Fruit fly (Drosophila melanogaster): ENCODE results near the gene Imp.

Imp gene

dm6 chrX:10857376-10857775, 33.3 kb upstream of the Imp start, which contains the start of the genes sofe and CG2186 (continued):
- TF ChIP-seq CHES-1-like (GFP tag; optimal IDR thresholded peaks at IDR 0.05), result peak; percentile 28
- peak; percentile 81 for TF ChIP-seq vnd (GFP tag; IDR thresholded peaks at IDR 0.05; ENCODE audit: partially characterized antibody)
- peak; percentile 57 for TF ChIP-seq MBD-R2 (GFP tag; IDR thresholded peaks at IDR 0.05)
- TF ChIP-seq Fer3 (tag; optimal IDR thresholded peaks at IDR 0.05), result peak; percentile 31
- no peak for TF ChIP-seq Mrtf (GFP tag; IDR thresholded peaks at IDR 0.05)
- TF ChIP-seq Hr39 (optimal IDR thresholded peaks at IDR 0.05), result no peak
- no peak for TF ChIP-seq CG7987 (GFP tag; optimal IDR thresholded peaks at IDR 0.05)
- no peak for TF ChIP-seq Awh (GFP tag; IDR thresholded peaks at IDR 0.05)
- TF ChIP-seq Xrp1 (GFP tag; IDR thresholded peaks at IDR 0.05), result peak; percentile 54; the same call in 1 of the 2 replicates
- TF ChIP-seq Dip2 (GFP tag; IDR thresholded peaks at IDR 0.05), result no peak
- peak; percentile 81 for TF ChIP-seq trem (tag; optimal IDR thresholded peaks at IDR 0.05)
- no peak for TF ChIP-seq CG10274 (GFP tag; optimal IDR thresholded peaks at IDR 0.05)

- TF ChIP-seq odd (GFP tag; optimal IDR thresholded peaks at IDR 0.05) (no peak), danr (GFP tag; IDR thresholded peaks at IDR 0.05) (no peak), Ada2b (GFP tag; IDR thresholded peaks at IDR 0.05) (no peak), sens (GFP tag) (peak; percentile 32), gce (GFP tag; IDR thresholded peaks at IDR 0.05) (no peak), inv (GFP tag; IDR thresholded peaks at IDR 0.05; ENCODE audit: partially characterized antibody) (no peak), trem (tag; optimal IDR thresholded peaks at IDR 0.05) (peak; percentile 42), CG4617 (GFP tag; optimal IDR thresholded peaks at IDR 0.05; ENCODE audit: borderline replicate concordance) (no peak), CG7357 (GFP tag; IDR thresholded peaks at IDR 0.05) (no peak), so (GFP tag; IDR thresholded peaks at IDR 0.05) (no peak), CG30403 (GFP tag; optimal IDR thresholded peaks at IDR 0.05) (peak; percentile 23), CG3838 (GFP tag; optimal IDR thresholded peaks at IDR 0.05) (no peak), mam (GFP tag; optimal IDR thresholded peaks at IDR 0.05) (no peak), CG7372 (GFP tag; IDR thresholded peaks at IDR 0.05) (no peak), CG9797 (GFP tag; optimal IDR thresholded peaks at IDR 0.05) (peak; percentile 4), CG2678 (tag; optimal IDR thresholded peaks at IDR 0.05) (no peak), Ets97D (GFP tag; optimal IDR thresholded peaks at IDR 0.05) (peak; percentile 30), Poxn (GFP tag; IDR thresholded peaks at IDR 0.05) (no peak), HHEX (GFP tag; optimal IDR thresholded peaks at IDR 0.05) (no peak), bowl (GFP tag; IDR thresholded peaks at IDR 0.05) (no peak), CG15479 (GFP tag; optimal IDR thresholded peaks at IDR 0.05) (no peak), pita (GFP tag; optimal IDR thresholded peaks at IDR 0.05) (no peak), bigmax (GFP tag; optimal IDR thresholded peaks at IDR 0.05) (no peak), Blimp-1 (GFP tag; optimal IDR thresholded peaks at IDR 0.05) (no peak), CG31365 (tag; optimal IDR thresholded peaks at IDR 0.05) (no peak), CG11560 (tag; IDR thresholded peaks at IDR 0.05) (no peak), run (tag; optimal IDR thresholded peaks at IDR 0.05) (no peak), Dp (GFP tag; optimal IDR thresholded peaks at IDR 0.05) (peak; percentile 92), fd96Cb (tag; optimal IDR thresholded peaks at IDR 0.05) (no peak), CG33213 (GFP tag; optimal IDR thresholded peaks at IDR 0.05) (no peak), CG2875 (GFP tag; optimal IDR thresholded peaks at IDR 0.05) (no peak), C15 (GFP tag; IDR thresholded peaks at IDR 0.05) (no peak), vfl (GFP tag; optimal IDR thresholded peaks at IDR 0.05) (no peak), CG10979 (tag; optimal IDR thresholded peaks at IDR 0.05) (no peak), CG18262 (tag; optimal IDR thresholded peaks at IDR 0.05) (no peak), CG10209 (GFP tag; optimal IDR thresholded peaks at IDR 0.05) (no peak), nom (GFP tag; optimal IDR thresholded peaks at IDR 0.05) (no peak), CG2120 (GFP tag; optimal IDR thresholded peaks at IDR 0.05) (peak; percentile 29), NFAT (GFP tag; IDR thresholded peaks at IDR 0.05) (no peak), CG14710 (tag; optimal IDR thresholded peaks at IDR 0.05) (peak; percentile 70)
These were observed 30.6 kb upstream of the Imp start, which contains the start of gene feo for dm6 chrX:10854686-10855085. feo (minus strand) TSS chrX:10854869.
